Fruit fly (Drosophila melanogaster): ENCODE data around the gene CG13895.

The CG13895 gene

DNA sequence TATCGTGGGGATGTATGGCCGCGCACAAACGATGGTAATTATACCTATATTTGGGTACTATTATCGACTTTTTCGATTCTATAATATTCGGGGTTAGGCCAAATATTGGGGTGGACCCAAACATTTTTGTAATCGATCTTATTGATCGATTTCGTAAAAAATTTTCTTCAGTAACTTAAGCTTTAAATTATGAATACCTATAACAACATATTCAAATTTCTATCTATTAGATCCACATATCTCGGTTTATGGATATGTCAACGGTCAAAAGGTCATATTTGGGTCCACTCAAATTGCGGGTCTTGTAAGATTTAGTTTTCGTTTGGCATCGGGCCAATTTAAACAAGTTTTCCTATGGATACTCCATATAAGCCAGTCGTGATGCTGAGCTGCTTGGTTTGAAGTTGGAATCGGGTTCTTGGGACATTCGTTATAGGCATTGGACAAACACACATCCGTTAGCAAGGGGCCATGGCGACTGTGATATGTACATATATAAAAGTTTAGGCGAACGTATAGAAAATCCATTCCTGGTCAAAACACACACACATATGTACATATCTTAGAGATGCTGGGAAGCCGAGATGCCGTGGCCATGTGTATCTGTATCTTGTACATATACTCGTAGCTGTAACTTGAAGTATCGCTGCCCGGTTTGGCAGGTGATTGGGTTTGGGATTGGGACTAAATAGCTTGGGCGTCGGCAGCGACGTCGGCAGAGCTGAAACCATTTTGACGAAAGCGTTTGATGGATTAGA, 7.7 kb downstream of the CG13895 start (continued):
- TF ChIP-seq CG7556 (GFP tag; optimal IDR thresholded peaks at IDR 0.05), result peak; percentile 68
- TF ChIP-seq Fer3 (tag; optimal IDR thresholded peaks at IDR 0.05), result peak; percentile 66
- TF ChIP-seq CG14441 (GFP tag; IDR thresholded peaks at IDR 0.05), result 0 out of 2 replicates have a peak, but pooled peaks have one; percentile 30
- peak; percentile 42 for TF ChIP-seq CHES-1-like (GFP tag; optimal IDR thresholded peaks at IDR 0.05)
- no peak for TF ChIP-seq TFAM (GFP tag; optimal IDR thresholded peaks at IDR 0.05)
- no peak for TF ChIP-seq yki (optimal IDR thresholded peaks at IDR 0.05)
- TF ChIP-seq CG14710 (tag; optimal IDR thresholded peaks at IDR 0.05), result peak; percentile 56
- TF ChIP-seq CG7372 (GFP tag; IDR thresholded peaks at IDR 0.05), result no peak
- TF ChIP-seq CG12219 (GFP tag; optimal IDR thresholded peaks at IDR 0.05), result peak; percentile 83
- no peak for TF ChIP-seq CG13123 (GFP tag; optimal IDR thresholded peaks at IDR 0.05)
- no peak for TF ChIP-seq Hey (tag; optimal IDR thresholded peaks at IDR 0.05)
- no peak for TF ChIP-seq CG1024 (GFP tag; IDR thresholded peaks at IDR 0.05)
- TF ChIP-seq Xbp1 (GFP tag; optimal IDR thresholded peaks at IDR 0.05), result peak; percentile 60
- TF ChIP-seq gce (GFP tag; IDR thresholded peaks at IDR 0.05), result 0 out of 3 replicates have a peak, but pooled peaks have one; percentile 32
- TF ChIP-seq CG7987 (GFP tag; optimal IDR thresholded peaks at IDR 0.05), result peak; percentile 61
- TF ChIP-seq CG4360 (GFP tag; IDR thresholded peaks at IDR 0.05), result no peak
- TF ChIP-seq slou (GFP tag; optimal IDR thresholded peaks at IDR 0.05), result no peak
- no peak for TF ChIP-seq ken (GFP tag; IDR thresholded peaks at IDR 0.05)
- TF ChIP-seq CG1529 (GFP tag; optimal IDR thresholded peaks at IDR 0.05), result peak; percentile 8
- no peak for TF ChIP-seq CG4617 (GFP tag; optimal IDR thresholded peaks at IDR 0.05; ENCODE audit: borderline replicate concordance)
- peak; percentile 72 for TF ChIP-seq Med (GFP tag)
- no peak for TF ChIP-seq CG15479 (GFP tag; optimal IDR thresholded peaks at IDR 0.05)
- TF ChIP-seq eyg (GFP tag; optimal IDR thresholded peaks at IDR 0.05), result peak; percentile 9
- TF ChIP-seq CG4282 (GFP tag; optimal IDR thresholded peaks at IDR 0.05), result peak; percentile 1
- no peak for TF ChIP-seq corto (GFP tag; optimal IDR thresholded peaks at IDR 0.05)
- TF ChIP-seq CG33213 (GFP tag; optimal IDR thresholded peaks at IDR 0.05), result no peak
- TF ChIP-seq Stat92E (GFP tag; optimal IDR thresholded peaks at IDR 0.05), result no peak
- peak; percentile 61 for TF ChIP-seq scrt (GFP tag; optimal IDR thresholded peaks at IDR 0.05)
- peak; percentile 8 for TF ChIP-seq CrebB (tag; optimal IDR thresholded peaks at IDR 0.05)
- TF ChIP-seq gem (tag; optimal IDR thresholded peaks at IDR 0.05), result peak; percentile 84
- no peak for TF ChIP-seq CG32772 (GFP tag; IDR thresholded peaks at IDR 0.05)
- no peak for TF ChIP-seq mam (GFP tag; optimal IDR thresholded peaks at IDR 0.05)
- peak; percentile 61 for TF ChIP-seq CG12071 (GFP tag; optimal IDR thresholded peaks at IDR 0.05)
- peak; percentile 56; the same call in 2 of the 3 replicates for TF ChIP-seq H15 (GFP tag; IDR thresholded peaks at IDR 0.05)
- peak; percentile 50; the same call in 1 of the 2 replicates for TF ChIP-seq ara (GFP tag; IDR thresholded peaks at IDR 0.05)
- TF ChIP-seq CG12299 (tag; optimal IDR thresholded peaks at IDR 0.05), result peak; percentile 72
- TF ChIP-seq CG10366 (GFP tag; IDR thresholded peaks at IDR 0.05), result peak; percentile 47
- peak; percentile 72 for TF ChIP-seq Meics (GFP tag; optimal IDR thresholded peaks at IDR 0.05)
- no peak for TF ChIP-seq Bgb (GFP tag; IDR thresholded peaks at IDR 0.05; ENCODE audit: partially characterized antibody)
- peak; percentile 73 for TF ChIP-seq CG31441 (GFP tag; IDR thresholded peaks at IDR 0.05)
- no peak for TF ChIP-seq CG30431 (GFP tag; optimal IDR thresholded peaks at IDR 0.05)
- TF ChIP-seq lola (GFP tag; optimal IDR thresholded peaks at IDR 0.05), result peak in 1 of 3 experiments; percentile 44
- peak; percentile 8 for TF ChIP-seq CG13775 (GFP tag; optimal IDR thresholded peaks at IDR 0.05)
- no peak for TF ChIP-seq Eip74EF (GFP tag; optimal IDR thresholded peaks at IDR 0.05)
- TF ChIP-seq ems (GFP tag; optimal IDR thresholded peaks at IDR 0.05), result no peak
- no peak for TF ChIP-seq Max (GFP tag; optimal IDR thresholded peaks at IDR 0.05)
- peak; percentile 70 for TF ChIP-seq CG18262 (tag; optimal IDR thresholded peaks at IDR 0.05)
- TF ChIP-seq repo (GFP tag; optimal IDR thresholded peaks at IDR 0.05), result peak; percentile 9
- peak; percentile 53 for TF ChIP-seq row (GFP tag; IDR thresholded peaks at IDR 0.05)

Measured in whole organism, embryonic.